Worm (Caenorhabditis elegans) whole organism, young adult: ENCODE results near the gene F56D6.12.

Source experiments
- F22D6.2 ChIP-seq: sonication (generic microtip); optimal IDR thresholded peaks from 2 replicates; lab custom pipeline; 2016; ENCODE audit warnings: mild to moderate bottlenecking, missing genetic modification characterization, missing compliant biosample characterization
- F39B2.1 ChIP-seq: fragments of 200-800 bp; sonication (Bioruptor generic); IDR thresholded peaks from 2 replicates; pipeline ENCODE4 v1.3.6; 2022; ENCODE audit warnings: missing genetic modification reagents, missing genetic modification characterization, missing compliant biosample characterization
- ama-1 ChIP-seq, 3 experiments: fragments of 150-350 bp in 1 of 3; sonication (generic microtip) in 2 of 3; optimal IDR thresholded peaks; 2 replicates each; lab custom pipeline; 2014 to 2018; ENCODE audit warnings: missing biosample characterization in 2 of 3, missing genetic modification characterization in 2 of 3, missing genetic modification reagents in 2 of 3
- bed-1 ChIP-seq: fragments of 200-800 bp; sonication (Bioruptor generic); IDR thresholded peaks from 2 replicates; pipeline ENCODE4 v1.3.6; 2022; ENCODE audit warnings: missing genetic modification reagents, missing genetic modification characterization, missing compliant biosample characterization
- ceh-58 ChIP-seq: fragments of 200-800 bp; sonication (Bioruptor generic); IDR thresholded peaks from 2 replicates; pipeline ENCODE4 v1.3.6; 2022; ENCODE audit warnings: missing genetic modification characterization, missing compliant biosample characterization
- lsy-27 ChIP-seq: sonication (generic microtip); optimal IDR thresholded peaks from 2 replicates; lab custom pipeline; 2017; ENCODE audit warnings: missing genetic modification characterization, mild to moderate bottlenecking, missing compliant biosample characterization, antibody characterized with exemption, missing genotype, borderline replicate concordance; ENCODE audit not compliant: insufficient read depth
- madf-6 ChIP-seq: fragments of 200-800 bp; sonication (Bioruptor generic); IDR thresholded peaks from 2 replicates; pipeline ENCODE4 v1.3.6; 2022; ENCODE audit warnings: missing genetic modification reagents, missing genetic modification characterization, missing compliant biosample characterization
- nhr-90 ChIP-seq: sonication (generic microtip); optimal IDR thresholded peaks from 2 replicates; lab custom pipeline; 2016; ENCODE audit warnings: missing genotype, mild to moderate bottlenecking, missing genetic modification characterization, missing compliant biosample characterization
- pha-4 ChIP-seq: fragments of 150-350 bp; sonication (generic microtip); optimal IDR thresholded peaks from 2 replicates; lab custom pipeline; 2014; ENCODE audit warnings: missing biosample characterization, missing genetic modification reagents, missing genetic modification characterization
- rpc-1 ChIP-seq, 2 experiments: fragments of 150-350 bp in 1 of 2; sonication (generic microtip) in 1 of 2; optimal IDR thresholded peaks; 2 replicates each; lab custom pipeline; 2014 to 2018; ENCODE audit warnings: missing biosample characterization in 1 of 2, missing genetic modification characterization in 1 of 2, missing genetic modification reagents in 1 of 2, missing genotype in 1 of 2
- sdz-38 ChIP-seq: sonication (generic microtip); optimal IDR thresholded peaks from 2 replicates; lab custom pipeline; 2016; ENCODE audit warnings: missing genotype, missing genetic modification characterization, missing compliant biosample characterization
- snpc-3.4 ChIP-seq: sonication (generic microtip); optimal IDR thresholded peaks from 2 replicates; lab custom pipeline; 2017; ENCODE audit warnings: missing genetic modification characterization, mild to moderate bottlenecking, missing compliant biosample characterization, antibody characterized with exemption, moderate library complexity, missing genotype, missing genetic modification reagents
- sptf-2 ChIP-seq: fragments of 200-800 bp; sonication (Bioruptor generic); optimal IDR thresholded peaks from 2 replicates; lab custom pipeline; 2018; ENCODE audit warnings: mild to moderate bottlenecking, missing genetic modification characterization, missing compliant biosample characterization

- TF ChIP-seq sdz-38 (no peak), rpc-1 (optimal IDR thresholded peaks at IDR 0.05; lab: Kevin White, UChicago) (no peak), rpc-1 (tag; optimal IDR thresholded peaks at IDR 0.05; lab: Kevin White, UChicago) (no peak), snpc-3.4 (no peak), F22D6.2 (tag; lab: Kevin White, UChicago) (no peak), bed-1 (GFP tag; lab: Robert Waterston, UW) (no peak), lsy-27 (no peak), ama-1 (optimal IDR thresholded peaks at IDR 0.05; lab: Kevin White, UChicago) (no peak), ama-1 (GFP tag; optimal IDR thresholded peaks at IDR 0.05; lab: Kevin White, UChicago) (no peak), nhr-90 (no peak), sptf-2 (GFP tag; lab: Kevin White, UChicago) (no peak), pha-4 (tag; lab: Kevin White, UChicago) (no peak), ceh-58 (GFP tag; lab: Robert Waterston, UW) (no peak), F39B2.1 (GFP tag; lab: Robert Waterston, UW) (no peak), madf-6 (GFP tag; lab: Robert Waterston, UW) (no peak)
Observed at ce11 chrIV:3881119-3881518, 26.8 kb upstream of the F56D6.12 start, which contains the start of the genes F37C4.8 and oac-23.
